Worm (Caenorhabditis elegans) whole organism, L4/young adult: ENCODE measurements around the gene erp-44.3.

Experiments
- W03F9.2 ChIP-seq: fragments of 150-350 bp; optimal IDR thresholded peaks from 2 replicates; lab custom pipeline; 2014; ENCODE audit warnings: missing biosample characterization, missing genetic modification characterization
- dao-5 ChIP-seq: sonication (generic microtip); optimal IDR thresholded peaks from 2 replicates; lab custom pipeline; 2016; ENCODE audit warnings: missing genotype, missing genetic modification characterization, moderate library complexity, missing compliant biosample characterization
- him-1 ChIP-seq: sonication (generic microtip); optimal IDR thresholded peaks from 2 replicates; lab custom pipeline; 2016; ENCODE audit warnings: missing genotype, missing genetic modification reagents, missing genetic modification characterization, missing compliant biosample characterization

erp-44.3 gene

DNA sequence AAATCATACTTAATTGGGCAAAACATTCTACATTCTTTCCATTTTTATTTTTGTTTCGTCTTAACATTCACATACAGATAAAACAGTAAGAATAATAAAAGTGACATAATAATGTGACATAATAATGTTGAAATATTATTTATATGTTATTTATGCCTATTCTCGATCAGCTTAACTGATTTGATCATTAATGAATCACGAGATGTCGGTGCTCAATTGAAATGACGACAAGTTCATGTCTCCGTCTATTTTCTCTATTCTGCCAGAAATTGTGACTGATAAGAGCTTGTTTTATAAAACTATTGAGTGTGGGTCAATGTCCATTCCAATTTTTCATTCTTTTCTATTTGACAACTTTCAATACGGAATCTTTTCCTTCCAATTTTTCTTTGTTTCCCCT is 29.3 kb downstream of the erp-44.3 start:
- TF ChIP-seq W03F9.2 = no peak
- no peak for TF ChIP-seq him-1 (tag; lab: Kevin White, UChicago)
- no peak for TF ChIP-seq dao-5 (tag; lab: Kevin White, UChicago)

DNA sequence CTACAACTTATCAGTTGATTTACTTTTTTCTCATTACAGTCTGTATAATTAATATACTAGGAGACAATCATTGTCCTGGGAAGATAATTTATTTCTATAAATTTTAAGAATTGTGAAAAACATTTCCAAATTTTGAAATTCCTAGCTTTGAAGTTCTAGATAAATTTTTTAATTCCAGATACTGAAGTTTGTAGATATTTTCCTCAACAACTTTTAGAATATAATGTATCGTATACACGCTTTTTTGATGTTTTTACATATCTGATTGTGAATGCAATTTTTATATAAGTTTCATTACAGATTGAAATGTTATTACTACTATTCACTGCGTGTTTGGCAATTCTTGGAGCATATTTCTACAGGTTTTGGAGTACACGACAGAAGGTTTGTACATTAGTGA is 29.7 kb downstream of the erp-44.3 start, which contains the start of gene faah-2:
faah-2 (plus strand) TSS at position 301 of the 400 bp plus-strand sequence.
- TF ChIP-seq W03F9.2 = no peak
- no peak for TF ChIP-seq dao-5 (tag; lab: Kevin White, UChicago)

DNA sequence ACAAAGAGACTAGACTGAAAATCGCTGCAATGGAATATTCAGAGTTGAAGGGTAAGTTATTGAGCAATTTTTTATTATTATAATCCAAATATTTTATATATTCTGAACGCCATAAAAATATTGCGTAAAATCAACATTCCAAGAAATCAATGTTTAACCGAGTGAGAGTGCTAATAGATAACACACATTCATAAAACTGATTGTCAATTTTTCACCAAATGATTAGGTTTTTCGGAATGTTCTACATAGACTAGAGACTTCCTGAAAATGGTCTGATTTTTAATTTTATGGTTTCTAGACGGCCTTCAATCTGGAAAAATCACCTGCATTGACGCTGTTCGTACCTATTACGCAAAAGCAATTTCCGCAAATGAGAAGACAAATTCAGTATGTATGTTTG is 30.2 kb downstream of the erp-44.3 start:
- TF ChIP-seq him-1 (tag; lab: Kevin White, UChicago) = no peak
- no peak for TF ChIP-seq W03F9.2
- TF ChIP-seq dao-5 (tag; lab: Kevin White, UChicago) = no peak

DNA sequence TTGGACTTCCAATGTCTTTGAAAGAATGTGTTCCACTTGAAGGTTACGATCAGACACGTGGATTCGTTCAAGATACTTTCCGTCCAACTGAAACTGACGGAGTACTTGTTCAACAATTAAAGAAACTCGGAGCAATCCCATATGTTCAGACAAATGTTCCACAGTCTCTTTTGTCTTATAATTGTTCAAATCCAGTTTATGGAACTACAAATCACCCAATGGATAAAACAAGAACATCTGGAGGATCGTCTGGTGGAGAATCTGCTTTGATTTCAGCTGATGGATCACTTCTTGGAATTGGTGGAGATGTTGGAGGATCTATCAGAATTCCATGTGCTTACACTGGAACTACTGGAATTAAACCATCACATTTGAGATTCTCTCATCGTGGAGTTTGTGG is 30.7 kb downstream of the erp-44.3 start:
- TF ChIP-seq W03F9.2 (no peak), dao-5 (tag; lab: Kevin White, UChicago) (no peak), him-1 (tag; lab: Kevin White, UChicago) (no peak)

DNA sequence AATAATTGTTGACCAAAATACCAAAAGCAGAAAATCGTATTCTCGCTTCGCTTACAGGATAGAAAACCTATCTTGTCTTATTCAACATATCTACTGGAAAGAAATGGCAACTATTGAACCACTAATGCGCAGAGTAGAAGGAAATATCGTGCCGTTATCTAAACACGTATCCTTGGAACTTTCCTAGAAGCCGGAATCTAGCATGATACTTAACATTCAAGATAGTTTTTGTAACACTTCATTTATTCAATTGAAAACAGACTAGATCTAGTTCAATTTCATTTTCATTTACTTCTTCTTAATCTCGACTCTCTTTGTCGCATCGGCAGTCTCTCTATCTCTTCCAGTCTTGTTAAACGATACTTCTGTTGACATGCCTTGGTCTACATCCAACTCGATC is 32.5 kb downstream of the erp-44.3 start:
- TF ChIP-seq W03F9.2 (no peak), him-1 (tag; lab: Kevin White, UChicago) (no peak), dao-5 (tag; lab: Kevin White, UChicago) (no peak)

DNA sequence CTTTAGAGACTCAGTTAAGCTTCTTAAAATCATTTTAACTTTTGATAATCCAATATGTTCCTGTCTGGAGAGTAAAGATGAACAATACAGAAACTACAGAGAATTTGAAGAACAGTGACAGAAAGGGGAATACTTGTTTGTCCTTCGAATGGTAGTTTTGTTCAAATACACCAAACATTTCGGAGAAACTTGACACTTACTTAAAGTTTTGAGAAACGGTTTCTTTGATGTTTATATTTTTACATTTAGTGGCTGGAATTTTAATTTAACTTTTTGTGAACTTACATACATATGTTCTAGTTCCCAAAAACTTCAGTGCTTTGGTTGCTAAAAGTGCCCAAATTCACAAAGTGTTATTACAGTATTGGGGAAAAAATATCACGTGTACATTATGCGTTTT is 34.7 kb downstream of the erp-44.3 start, which contains the start of gene B0218.5:
B0218.5 (minus strand) TSS at position 101 of the 400 bp plus-strand sequence.
- TF ChIP-seq dao-5 (tag; lab: Kevin White, UChicago) = no peak
- TF ChIP-seq W03F9.2 = no peak
- no peak for TF ChIP-seq him-1 (tag; lab: Kevin White, UChicago)

DNA sequence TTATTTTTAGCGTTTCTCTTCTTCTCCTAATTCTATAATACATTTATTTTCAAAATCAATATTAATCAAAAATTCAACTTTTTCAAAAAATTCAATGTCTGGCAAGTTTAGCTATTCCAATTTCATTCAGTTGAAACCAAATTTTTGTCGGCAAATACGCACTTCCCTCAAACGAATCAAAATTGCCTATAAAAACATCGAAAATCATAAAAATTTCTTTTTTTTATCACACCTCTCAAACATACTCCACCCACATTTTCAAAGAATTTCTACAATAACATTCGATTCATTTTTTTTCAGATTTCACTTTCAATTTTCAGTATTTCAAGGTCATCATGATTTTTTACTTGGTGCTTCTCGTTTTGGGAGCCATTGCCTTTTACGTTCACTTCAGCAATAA is 36.6 kb downstream of the erp-44.3 start, which contains the start of gene faah-1:
faah-1 (plus strand) TSS at position 301 of the 400 bp plus-strand sequence.
- no peak for TF ChIP-seq W03F9.2
- TF ChIP-seq dao-5 (tag; lab: Kevin White, UChicago) = no peak
- no peak for TF ChIP-seq him-1 (tag; lab: Kevin White, UChicago)

DNA sequence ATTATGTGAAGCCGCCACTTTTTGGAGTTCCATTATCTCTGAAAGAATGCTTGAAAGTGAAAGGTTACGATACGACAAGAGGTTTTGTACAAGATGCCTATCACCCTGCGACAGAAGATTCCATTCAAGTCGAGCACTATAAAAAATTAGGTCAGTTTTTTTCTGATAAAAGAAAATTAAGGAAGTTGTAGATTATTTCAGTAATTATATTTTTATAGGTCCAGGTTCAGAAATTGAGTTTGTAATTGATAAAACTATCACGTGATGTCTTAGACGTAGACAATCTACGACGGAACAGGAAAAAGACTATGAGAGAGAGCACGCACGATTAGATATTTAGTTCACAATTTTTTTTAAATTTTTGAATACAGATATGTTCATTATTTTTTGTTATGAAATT is 37.5 kb downstream of the erp-44.3 start:
- no peak for TF ChIP-seq W03F9.2
- no peak for TF ChIP-seq him-1 (tag; lab: Kevin White, UChicago)
- no peak for TF ChIP-seq dao-5 (tag; lab: Kevin White, UChicago)

DNA sequence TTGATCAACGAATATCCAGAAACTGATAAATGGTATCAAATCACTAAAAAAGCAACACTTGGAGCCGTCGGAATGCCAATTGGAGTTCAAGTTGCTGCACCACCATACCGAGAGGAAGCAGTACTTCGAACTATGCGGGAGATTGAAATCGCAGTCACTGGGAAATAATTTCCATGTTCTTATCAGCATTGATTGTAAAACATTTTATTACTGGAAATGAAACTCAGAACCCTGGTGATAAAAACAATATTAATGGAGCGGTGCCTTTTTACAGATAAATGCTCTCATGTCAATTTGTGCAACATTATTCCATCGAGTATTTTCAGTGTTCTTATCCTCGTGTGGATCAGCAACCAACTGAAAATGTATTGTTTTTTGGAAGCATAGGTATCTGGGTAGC is 39.3 kb downstream of the erp-44.3 start:
- TF ChIP-seq dao-5 (tag; lab: Kevin White, UChicago) (no peak), him-1 (tag; lab: Kevin White, UChicago) (no peak), W03F9.2 (no peak)

DNA sequence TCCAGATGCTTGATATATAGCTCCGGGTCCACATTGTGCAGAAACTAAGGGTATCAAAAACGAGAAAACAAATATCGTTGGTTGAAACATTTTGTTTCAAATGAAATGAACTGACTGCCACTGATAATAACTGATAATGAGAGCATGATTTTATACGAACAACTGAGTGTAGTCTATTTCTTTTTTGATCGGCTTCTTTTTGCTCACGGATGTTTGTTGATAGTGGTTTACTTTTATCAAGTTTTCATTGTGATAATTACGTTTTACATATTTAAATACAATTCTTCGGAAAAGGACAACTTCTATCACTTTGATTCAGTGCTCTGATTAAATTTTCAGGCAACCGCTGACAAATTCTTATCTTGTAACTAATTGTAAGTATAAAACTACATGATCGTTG is 41.2 kb downstream of the erp-44.3 start, which contains the start of gene clec-51:
clec-51 (minus strand) TSS at position 114 of the 400 bp plus-strand sequence.
- TF ChIP-seq W03F9.2 (no peak), him-1 (tag; lab: Kevin White, UChicago) (no peak), dao-5 (tag; lab: Kevin White, UChicago) (no peak)

DNA sequence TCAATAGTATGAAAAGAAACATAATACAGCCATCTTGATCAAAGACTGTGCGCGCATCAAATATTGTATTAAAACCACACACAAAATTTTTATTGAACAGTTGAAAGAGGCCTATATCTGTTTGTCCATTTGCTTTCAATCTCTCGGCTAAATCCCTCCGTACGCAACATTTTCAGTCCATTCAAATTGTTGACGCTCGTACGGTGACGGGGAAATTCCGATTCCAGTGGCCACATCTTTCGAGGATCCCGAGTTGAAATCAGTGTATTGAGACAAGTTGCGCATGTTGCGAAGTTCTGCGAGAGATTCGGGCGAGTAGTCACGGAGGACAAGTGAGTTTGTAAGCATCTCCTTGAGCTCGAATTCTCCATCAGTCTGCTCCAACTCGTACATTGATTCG is 42.1 kb downstream of the erp-44.3 start:
- TF ChIP-seq W03F9.2 = no peak
- no peak for TF ChIP-seq dao-5 (tag; lab: Kevin White, UChicago)
- no peak for TF ChIP-seq him-1 (tag; lab: Kevin White, UChicago)

DNA sequence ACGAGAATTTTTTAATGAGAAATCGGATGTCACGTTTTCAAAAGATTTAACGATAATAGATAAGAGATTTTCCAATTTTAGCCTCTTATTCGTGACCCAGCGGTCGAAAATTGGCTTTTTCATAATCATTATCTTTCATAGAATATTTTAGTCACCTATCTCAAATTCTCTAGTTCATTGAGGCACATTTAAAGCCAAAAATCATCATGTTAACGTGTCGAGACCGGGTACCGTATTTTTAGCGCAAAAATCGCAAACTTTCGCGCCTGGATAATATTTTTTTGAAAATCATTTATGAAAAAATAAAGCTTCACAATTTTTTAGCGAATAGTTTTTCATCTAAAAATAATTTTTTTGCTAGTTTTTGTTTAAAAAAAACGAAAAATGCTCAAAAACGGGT is 43.5 kb downstream of the erp-44.3 start, which contains the start of gene B0218.7:
B0218.7 (minus strand) TSS at position 101 of the 400 bp plus-strand sequence.
- TF ChIP-seq dao-5 (tag; lab: Kevin White, UChicago) = no peak
- no peak for TF ChIP-seq W03F9.2
- no peak for TF ChIP-seq him-1 (tag; lab: Kevin White, UChicago)

DNA sequence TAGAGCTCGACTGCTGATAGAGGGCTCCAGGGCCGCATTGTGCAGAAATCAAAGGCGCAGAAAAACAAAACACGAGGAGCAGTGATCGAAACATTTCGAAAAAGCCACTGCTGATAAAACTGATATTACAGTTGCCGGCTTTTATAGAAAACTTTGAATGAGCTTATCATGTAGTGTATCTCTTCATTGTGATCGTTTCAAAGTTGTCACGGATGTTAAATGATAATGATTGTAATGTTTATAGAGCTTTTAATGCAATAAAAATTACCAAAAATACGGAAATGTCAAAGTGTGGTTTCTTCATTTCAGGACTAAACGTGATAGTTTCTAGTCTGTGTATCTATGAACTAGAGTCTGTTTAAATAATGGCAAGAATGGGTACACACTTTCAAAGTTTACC is 46.2 kb downstream of the erp-44.3 start, which contains the start of gene clec-52:
clec-52 (minus strand) TSS at position 101 of the 400 bp plus-strand sequence.
- TF ChIP-seq him-1 (tag; lab: Kevin White, UChicago) = no peak
- no peak for TF ChIP-seq W03F9.2
- TF ChIP-seq dao-5 (tag; lab: Kevin White, UChicago) = no peak

DNA sequence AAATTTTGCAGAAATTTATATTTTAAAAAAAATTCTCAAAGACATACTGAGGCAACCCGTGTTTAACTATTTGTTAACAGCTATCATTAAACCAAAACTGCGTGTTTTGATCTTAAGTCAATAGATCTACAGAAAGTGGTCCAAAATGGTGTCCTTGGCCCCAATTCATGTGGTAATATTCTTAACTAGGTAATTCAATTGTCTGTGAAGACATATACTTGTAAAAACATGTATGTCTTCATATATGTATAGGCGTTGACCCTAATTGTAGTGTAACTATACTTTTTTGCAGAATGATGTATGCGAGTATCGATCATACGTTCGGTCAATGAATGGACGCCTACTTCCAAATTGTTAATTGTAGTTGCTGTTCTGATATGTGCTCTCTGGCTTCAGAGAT is 47.2 kb downstream of the erp-44.3 start, which contains the start of gene C07G1.15:
C07G1.15 (plus strand) TSS at position 301 of the 400 bp plus-strand sequence.
- TF ChIP-seq dao-5 (tag; lab: Kevin White, UChicago) (no peak), W03F9.2 (no peak), him-1 (tag; lab: Kevin White, UChicago) (no peak)

DNA sequence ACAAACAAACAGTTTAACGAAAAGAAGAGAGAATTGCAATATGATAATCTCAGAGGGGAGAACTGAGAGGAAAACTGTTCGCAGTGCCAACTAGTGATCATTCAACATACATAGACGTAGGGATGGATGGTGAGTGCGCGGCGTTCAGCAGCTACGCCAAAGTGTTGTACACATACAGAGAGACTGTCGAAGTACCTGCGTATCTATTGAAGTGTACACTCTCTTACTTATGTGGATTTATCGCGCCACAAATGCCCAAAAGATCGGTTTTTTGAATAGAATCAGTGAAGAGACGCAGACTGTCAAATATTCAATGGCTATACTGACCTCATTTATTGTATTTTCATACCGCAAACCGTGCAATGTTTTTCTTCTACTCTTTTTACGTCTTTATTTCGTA is 47.8 kb downstream of the erp-44.3 start:
- TF ChIP-seq him-1 (tag; lab: Kevin White, UChicago) = no peak
